Fruit fly (Drosophila melanogaster) whole organism, embryonic: ENCODE results near the gene CG42512.

Experiments used
- Antp ChIP-seq: fragments of 200-800 bp; sonication (Bioruptor generic); optimal IDR thresholded peaks from 3 replicates; lab custom pipeline; 2016; ENCODE audit warnings: missing biosample characterization, missing genetic modification characterization
- Atf3 ChIP-seq: fragments of 200-800 bp; sonication (Bioruptor generic); optimal IDR thresholded peaks from 3 replicates; lab custom pipeline; 2016; ENCODE audit warnings: missing biosample characterization, missing genetic modification characterization
- Awh ChIP-seq: fragments of 200-800 bp; sonication (Bioruptor generic); IDR thresholded peaks from 2 replicates; pipeline ENCODE4, ENCODE4 v1.3.6; 2022; ENCODE audit warnings: missing biosample characterization, missing genetic modification characterization
- CG10431 ChIP-seq: fragments of 200-800 bp; sonication (Bioruptor generic); optimal IDR thresholded peaks from 3 replicates; lab custom pipeline; 2018; ENCODE audit warnings: missing biosample characterization, mild to moderate bottlenecking, missing genetic modification characterization
- CG11093 ChIP-seq: fragments of 200-800 bp; sonication (Bioruptor generic); IDR thresholded peaks from 3 replicates; pipeline ENCODE4 v1.3.6; 2022; ENCODE audit warnings: missing biosample characterization, missing genetic modification characterization
- CG11723 ChIP-seq: fragments of 200-800 bp; sonication (Bioruptor generic); optimal IDR thresholded peaks from 2 replicates; lab custom pipeline; 2017; ENCODE audit warnings: missing biosample characterization, mild to moderate bottlenecking, missing genetic modification characterization
- CG13296 ChIP-seq: fragments of 200-800 bp; sonication (Bioruptor generic); optimal IDR thresholded peaks from 3 replicates; lab custom pipeline; 2018; ENCODE audit warnings: missing biosample characterization, mild to moderate bottlenecking, missing genetic modification characterization
- CG15269 ChIP-seq: fragments of 200-800 bp; sonication (Bioruptor generic); optimal IDR thresholded peaks from 2 replicates; lab custom pipeline; 2018; ENCODE audit warnings: missing biosample characterization, mild to moderate bottlenecking, missing genetic modification characterization, moderate library complexity
- CG18011 ChIP-seq: fragments of 200-800 bp; sonication (Bioruptor generic); optimal IDR thresholded peaks from 2 replicates; lab custom pipeline; 2017; ENCODE audit warnings: missing biosample characterization, missing genetic modification characterization, mild to moderate bottlenecking, moderate library complexity, missing genotype
- CG1832 ChIP-seq: fragments of 200-800 bp; sonication (Bioruptor generic); optimal IDR thresholded peaks from 2 replicates; lab custom pipeline; 2017; ENCODE audit warnings: missing biosample characterization, mild to moderate bottlenecking, missing genetic modification characterization, inconsistent platforms
- CG2129 ChIP-seq: fragments of 200-800 bp; sonication (Bioruptor generic); IDR thresholded peaks from 2 replicates; pipeline ENCODE4 v1.3.6; 2022; ENCODE audit warnings: missing biosample characterization, missing genetic modification characterization; ENCODE audit not compliant: partially characterized antibody
- CG2875 ChIP-seq: fragments of 200-800 bp; sonication (Bioruptor generic); optimal IDR thresholded peaks from 2 replicates; lab custom pipeline; 2017; ENCODE audit warnings: missing biosample characterization, mild to moderate bottlenecking, missing genetic modification characterization, missing genetic modification reagents
- CG32767 ChIP-seq: fragments of 200-800 bp; sonication (Bioruptor generic); IDR thresholded peaks from 2 replicates; pipeline ENCODE4 v1.3.6; 2022; ENCODE audit warnings: missing biosample characterization, missing genetic modification characterization
- CG3407 ChIP-seq: fragments of 200-800 bp; sonication (Bioruptor generic); optimal IDR thresholded peaks from 2 replicates; lab custom pipeline; 2018; ENCODE audit warnings: missing biosample characterization, mild to moderate bottlenecking, missing genetic modification characterization
- CG34422 ChIP-seq: fragments of 200-800 bp; sonication (Bioruptor generic); IDR thresholded peaks from 3 replicates; pipeline ENCODE4 v1.3.6; 2022; ENCODE audit warnings: missing biosample characterization, missing genetic modification characterization
- CG4282 ChIP-seq: fragments of 200-800 bp; sonication (Bioruptor generic); optimal IDR thresholded peaks from 2 replicates; lab custom pipeline; 2016; ENCODE audit warnings: missing biosample characterization, missing genetic modification characterization
- CG7271 ChIP-seq: fragments of 200-800 bp; sonication (Bioruptor generic); optimal IDR thresholded peaks from 2 replicates; lab custom pipeline; 2018; ENCODE audit warnings: missing biosample characterization, mild to moderate bottlenecking, missing genetic modification characterization, moderate library complexity
- CG7357 ChIP-seq: fragments of 200-800 bp; sonication (Bioruptor generic); IDR thresholded peaks from 3 replicates; pipeline ENCODE4 v1.3.6; 2022; ENCODE audit warnings: missing biosample characterization, missing genetic modification characterization
- CG7556 ChIP-seq: fragments of 200-800 bp; sonication (Bioruptor generic); optimal IDR thresholded peaks from 2 replicates; lab custom pipeline; 2017; ENCODE audit warnings: missing biosample characterization, mild to moderate bottlenecking, missing genetic modification characterization
- Dll ChIP-seq: fragments of 200-800 bp; sonication (Bioruptor generic); IDR thresholded peaks from 4 replicates; pipeline ENCODE4 v1.3.6; 2022; ENCODE audit warnings: missing biosample characterization, missing genetic modification characterization; ENCODE audit not compliant: partially characterized antibody
- Dp ChIP-seq: fragments of 200-800 bp; sonication (Bioruptor generic); optimal IDR thresholded peaks from 2 replicates; lab custom pipeline; 2018; ENCODE audit warnings: missing biosample characterization, mild to moderate bottlenecking, missing genetic modification characterization, moderate library complexity
- Elba2 ChIP-seq: fragments of 200-800 bp; sonication (Bioruptor generic); optimal IDR thresholded peaks from 3 replicates; lab custom pipeline; 2016; ENCODE audit warnings: missing biosample characterization, missing genetic modification characterization
- MESR4 ChIP-seq: fragments of 200-800 bp; sonication (Bioruptor generic); optimal IDR thresholded peaks from 2 replicates; lab custom pipeline; 2018; ENCODE audit warnings: missing biosample characterization, mild to moderate bottlenecking, missing genetic modification characterization, moderate library complexity
- NK7.1 ChIP-seq: fragments of 200-800 bp; sonication (Bioruptor generic); optimal IDR thresholded peaks from 3 replicates; lab custom pipeline; 2016; ENCODE audit warnings: missing biosample characterization, missing genetic modification characterization
- Nf-YB ChIP-seq: fragments of 200-800 bp; sonication (Bioruptor generic); optimal IDR thresholded peaks from 3 replicates; lab custom pipeline; 2019; ENCODE audit warnings: missing biosample characterization, mild to moderate bottlenecking, missing genetic modification characterization, moderate library complexity
- Nf-YC ChIP-seq: fragments of 200-800 bp; optimal IDR thresholded peaks from 3 replicates; lab custom pipeline; 2019; ENCODE audit warnings: missing biosample characterization, mild to moderate bottlenecking, missing genetic modification characterization, moderate library complexity
- Opbp ChIP-seq: fragments of 200-800 bp; sonication (Bioruptor generic); IDR thresholded peaks from 3 replicates; pipeline ENCODE4 v1.3.6; 2022; ENCODE audit warnings: missing biosample characterization, missing genetic modification characterization; ENCODE audit not compliant: partially characterized antibody
- Ravus ChIP-seq: fragments of 200-800 bp; sonication (Bioruptor generic); IDR thresholded peaks from 2 replicates; pipeline ENCODE4 v1.3.6; 2022; ENCODE audit warnings: missing biosample characterization, missing genetic modification characterization
- Scr ChIP-seq: fragments of 200-800 bp; sonication (Bioruptor generic); IDR thresholded peaks from 2 replicates; pipeline ENCODE4 v1.3.6; 2022; ENCODE audit warnings: missing biosample characterization, missing genetic modification characterization; ENCODE audit not compliant: partially characterized antibody
- Xbp1 ChIP-seq: fragments of 200-800 bp; sonication (Bioruptor generic); optimal IDR thresholded peaks from 3 replicates; lab custom pipeline; 2016; ENCODE audit warnings: missing biosample characterization, mild to moderate bottlenecking, missing genetic modification characterization
- al ChIP-seq: fragments of 200-800 bp; sonication (Bioruptor generic); IDR thresholded peaks from 2 replicates; pipeline ENCODE4 v1.3.6; 2022; ENCODE audit warnings: missing biosample characterization, missing genetic modification characterization
- ash1 ChIP-seq: fragments of 200-800 bp; sonication (Bioruptor generic); optimal IDR thresholded peaks from 2 replicates; lab custom pipeline; 2018; ENCODE audit warnings: missing biosample characterization, mild to moderate bottlenecking, missing genetic modification characterization
- chn ChIP-seq: fragments of 200-800 bp; sonication (Bioruptor generic); optimal IDR thresholded peaks from 2 replicates; lab custom pipeline; 2016; ENCODE audit warnings: missing biosample characterization, missing genetic modification characterization
- danr ChIP-seq: fragments of 200-800 bp; sonication (Bioruptor generic); IDR thresholded peaks from 2 replicates; pipeline ENCODE4 v1.3.6; 2022; ENCODE audit warnings: missing biosample characterization, missing genetic modification characterization
- fru ChIP-seq: fragments of >200 bp; optimal IDR thresholded peaks from 2 replicates; lab custom pipeline; 2017
- gfzf ChIP-seq: fragments of 200-800 bp; sonication (Bioruptor generic); optimal IDR thresholded peaks from 2 replicates; lab custom pipeline; 2016; ENCODE audit warnings: missing biosample characterization, mild to moderate bottlenecking, missing genetic modification characterization, moderate library complexity
- gro ChIP-seq: fragments of 200-800 bp; sonication (Bioruptor generic); optimal IDR thresholded peaks from 2 replicates; lab custom pipeline; 2016; ENCODE audit warnings: missing biosample characterization, missing genetic modification characterization
- h ChIP-seq: fragments of >200 bp; optimal IDR thresholded peaks from 2 replicates; lab custom pipeline; 2017
- her ChIP-seq: fragments of 200-800 bp; sonication (Bioruptor generic); optimal IDR thresholded peaks from 2 replicates; lab custom pipeline; 2016; ENCODE audit warnings: missing biosample characterization, missing genetic modification characterization
- jumu ChIP-seq: fragments of 200-800 bp; sonication (Bioruptor generic); optimal IDR thresholded peaks from 3 replicates; lab custom pipeline; 2016; ENCODE audit warnings: missing biosample characterization, missing genetic modification characterization
- kay ChIP-seq: fragments of 200-800 bp; sonication (Bioruptor generic); optimal IDR thresholded peaks from 2 replicates; lab custom pipeline; 2016; ENCODE audit warnings: missing biosample characterization, missing genetic modification characterization
- knrl ChIP-seq: fragments of 200-800 bp; sonication (Bioruptor generic); IDR thresholded peaks from 3 replicates; pipeline ENCODE4 v1.3.6; 2022; ENCODE audit warnings: missing biosample characterization, missing genetic modification characterization; ENCODE audit not compliant: partially characterized antibody
- nerfin-1 ChIP-seq: fragments of 200-800 bp; sonication (Bioruptor generic); optimal IDR thresholded peaks from 3 replicates; lab custom pipeline; 2019; ENCODE audit warnings: missing biosample characterization, mild to moderate bottlenecking, missing genetic modification characterization, moderate library complexity
- otp ChIP-seq: fragments of 200-800 bp; sonication (Bioruptor generic); IDR thresholded peaks from 3 replicates; pipeline ENCODE4, ENCODE4 v1.3.6; 2022; ENCODE audit warnings: missing biosample characterization, missing genetic modification characterization
- pzg ChIP-seq: fragments of 200-800 bp; sonication (Bioruptor generic); optimal IDR thresholded peaks from 3 replicates; lab custom pipeline; 2018; ENCODE audit warnings: missing biosample characterization, mild to moderate bottlenecking, missing genetic modification characterization, moderate library complexity
- ro ChIP-seq: fragments of 200-800 bp; sonication (Bioruptor generic); IDR thresholded peaks from 2 replicates; pipeline ENCODE4 v1.3.6; 2022; ENCODE audit warnings: missing biosample characterization, missing genetic modification characterization
- sd ChIP-seq: fragments of 200-800 bp; sonication (Bioruptor generic); optimal IDR thresholded peaks from 3 replicates; lab custom pipeline; 2018; ENCODE audit warnings: missing biosample characterization, mild to moderate bottlenecking, missing genetic modification characterization, moderate library complexity
- shn ChIP-seq: fragments of 200-800 bp; sonication (Bioruptor generic); optimal IDR thresholded peaks from 3 replicates; lab custom pipeline; 2016; ENCODE audit warnings: missing biosample characterization, missing genetic modification characterization
- ssp ChIP-seq: fragments of 200-800 bp; sonication (Bioruptor generic); IDR thresholded peaks from 2 replicates; pipeline ENCODE4 v1.3.6; 2022; ENCODE audit warnings: missing biosample characterization, missing genetic modification characterization
- toy ChIP-seq: fragments of 200-800 bp; sonication (Bioruptor generic); IDR thresholded peaks from 2 replicates; pipeline ENCODE4 v1.3.6; 2022; ENCODE audit warnings: missing biosample characterization, missing genetic modification characterization
- vfl ChIP-seq: fragments of 200-800 bp; sonication (Bioruptor generic); optimal IDR thresholded peaks from 2 replicates; lab custom pipeline; 2016; ENCODE audit warnings: missing biosample characterization, missing genetic modification characterization
- zfh2 ChIP-seq: fragments of 200-800 bp; sonication (Bioruptor generic); optimal IDR thresholded peaks from 2 replicates; lab custom pipeline; 2016; ENCODE audit warnings: missing biosample characterization, missing genetic modification characterization

The CG42512 gene

DNA sequence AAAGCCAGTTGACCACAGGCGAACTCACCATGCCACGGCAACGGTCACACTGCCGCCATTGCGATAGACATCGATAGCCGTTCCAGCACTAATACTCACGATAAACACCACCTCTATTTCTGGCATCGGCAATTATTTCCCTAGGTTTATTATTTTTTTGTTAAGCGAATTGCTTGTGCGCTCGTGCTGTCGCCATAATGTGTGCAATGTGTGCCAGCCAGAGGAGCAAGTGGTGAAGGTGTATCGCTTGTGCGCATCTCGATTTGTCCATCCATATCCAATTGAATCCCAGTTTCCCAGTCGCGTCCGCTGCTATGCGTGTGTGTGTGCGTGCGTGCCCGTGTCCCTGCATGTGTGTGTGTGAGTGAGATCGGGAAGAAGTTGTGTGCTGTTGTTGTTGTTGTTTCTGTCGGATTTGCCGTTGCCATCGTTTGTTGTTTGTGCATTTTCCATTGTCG is 40.5 kb upstream of the CG42512 start, which contains the start of gene mbt (continued):
- TF ChIP-seq CG4282 (GFP tag; lab: Kevin White, UChicago) (no peak), CG7357 (GFP tag; lab: Robert Waterston, UW) (no peak), ssp (GFP tag; lab: Robert Waterston, UW) (no peak), CG11093 (GFP tag; lab: Robert Waterston, UW) (no peak), Ravus (GFP tag; lab: Robert Waterston, UW) (no peak), CG7271 (tag; lab: Kevin White, UChicago) (peak; percentile 8), h (lab: Kevin White, UChicago) (no peak), NK7.1 (GFP tag; lab: Kevin White, UChicago) (no peak), CG15269 (no peak), shn (GFP tag; lab: Kevin White, UChicago) (no peak), CG18011 (no peak), toy (GFP tag; lab: Robert Waterston, UW) (no peak), pzg (GFP tag; lab: Kevin White, UChicago) (peak; percentile 93), sd (tag; lab: Kevin White, UChicago) (no peak), ash1 (GFP tag; lab: Kevin White, UChicago) (no peak), CG3407 (GFP tag; lab: Kevin White, UChicago) (no peak), Elba2 (GFP tag; lab: Kevin White, UChicago) (peak; percentile 64), CG11723 (GFP tag; lab: Kevin White, UChicago) (no peak), Antp (no peak), ro (GFP tag; lab: Robert Waterston, UW) (no peak), Scr (GFP tag; lab: Robert Waterston, UW) (peak; percentile 91), knrl (GFP tag; lab: Robert Waterston, UW) (peak; percentile 92), Xbp1 (GFP tag; lab: Kevin White, UChicago) (no peak), danr (GFP tag; lab: Robert Waterston, UW) (no peak), nerfin-1 (tag; lab: Kevin White, UChicago) (peak; percentile 59), jumu (GFP tag; lab: Kevin White, UChicago) (no peak), kay (GFP tag; lab: Kevin White, UChicago) (no peak), Dll (GFP tag; lab: Robert Waterston, UW) (peak; percentile 88), gro (GFP tag; lab: Kevin White, UChicago) (peak; percentile 36), Dp (peak; percentile 82), her (GFP tag; lab: Kevin White, UChicago) (peak; percentile 8), CG10431 (GFP tag; lab: Kevin White, UChicago) (no peak), CG13296 (GFP tag; lab: Kevin White, UChicago) (no peak), CG2129 (GFP tag; lab: Robert Waterston, UW) (peak; percentile 48), fru (lab: Kevin White, UChicago) (no peak), otp (GFP tag; lab: Robert Waterston, UW) (no peak), MESR4 (GFP tag; lab: Kevin White, UChicago) (peak; percentile 94), CG32767 (GFP tag; lab: Robert Waterston, UW) (no peak), CG7556 (GFP tag; lab: Kevin White, UChicago) (peak; percentile 10), CG2875 (GFP tag; lab: Kevin White, UChicago) (no peak), al (GFP tag; lab: Robert Waterston, UW) (no peak), Opbp (GFP tag; lab: Robert Waterston, UW) (peak; percentile 95), Awh (GFP tag; lab: Robert Waterston, UW) (no peak), chn (GFP tag; lab: Kevin White, UChicago) (no peak), Nf-YC (tag; lab: Kevin White, UChicago) (peak; percentile 45), gfzf (GFP tag; lab: Kevin White, UChicago) (peak; percentile 60), CG1832 (GFP tag; lab: Kevin White, UChicago) (no peak), CG34422 (GFP tag; lab: Robert Waterston, UW) (no peak), zfh2 (GFP tag; lab: Kevin White, UChicago) (peak; percentile 25), vfl (GFP tag; lab: Kevin White, UChicago) (no peak), Atf3 (no peak), Nf-YB (GFP tag; lab: Kevin White, UChicago) (peak; percentile 7)
